Worm (Caenorhabditis elegans): ENCODE results near the gene F25B3.4.

Gene F25B3.4

DNA sequence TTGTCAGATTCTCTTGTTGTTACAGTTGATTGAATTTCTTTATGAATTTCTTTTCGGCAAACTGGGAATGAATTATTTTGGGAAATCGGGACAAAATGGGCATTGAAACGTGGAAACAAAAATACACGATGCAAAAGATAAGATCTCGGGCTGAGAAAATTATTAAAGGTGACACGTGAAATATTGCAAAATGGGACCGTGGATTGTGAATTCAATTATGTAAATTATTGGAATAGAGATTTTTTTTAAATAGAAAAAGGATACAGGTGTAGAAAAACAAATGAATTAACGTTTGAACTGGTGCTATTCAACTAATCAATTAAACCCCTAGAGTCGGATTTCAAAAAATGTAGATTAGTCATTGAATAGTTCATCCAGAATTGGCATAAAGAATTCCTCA is at the start of gene F25B3.4:
Gene F25B3.4 (minus strand): TSS at position 101 of the 400 bp plus-strand sequence.
- TF ChIP-seq lin-35 (GFP tag; optimal IDR thresholded peaks at IDR 0.05), result no peak
- TF ChIP-seq elt-2 (tag; optimal IDR thresholded peaks at IDR 0.05), result no peak
- TF ChIP-seq egl-13 (tag; optimal IDR thresholded peaks at IDR 0.05), result no peak
- TF ChIP-seq lsy-2 (tag; optimal IDR thresholded peaks at IDR 0.05), result no peak
- no peak for TF ChIP-seq swsn-7 (tag; optimal IDR thresholded peaks at IDR 0.05)
- TF ChIP-seq rnt-1 (tag; optimal IDR thresholded peaks at IDR 0.05), result no peak
- TF ChIP-seq aha-1 (tag; optimal IDR thresholded peaks at IDR 0.05), result no peak
- no peak for TF ChIP-seq sptf-1 (tag; optimal IDR thresholded peaks at IDR 0.05)
- no peak for TF ChIP-seq fkh-10 (GFP tag; optimal IDR thresholded peaks at IDR 0.05)
- no peak for TF ChIP-seq nhr-77 (tag; optimal IDR thresholded peaks at IDR 0.05)
- no peak for TF ChIP-seq mep-1 (tag; optimal IDR thresholded peaks at IDR 0.05)
- TF ChIP-seq nhr-47 (tag; optimal IDR thresholded peaks at IDR 0.05), result no peak
- no peak for TF ChIP-seq unc-62 (GFP tag; optimal IDR thresholded peaks at IDR 0.05)
- no peak for TF ChIP-seq lin-14 (GFP tag; optimal IDR thresholded peaks at IDR 0.05)
- TF ChIP-seq nhr-11 (tag; optimal IDR thresholded peaks at IDR 0.05), result no peak
- no peak for TF ChIP-seq mab-9 (GFP tag; IDR thresholded peaks at IDR 0.05)
- TF ChIP-seq dsc-1 (tag; optimal IDR thresholded peaks at IDR 0.05), result no peak
- no peak for TF ChIP-seq ztf-4 (tag; optimal IDR thresholded peaks at IDR 0.05)
- no peak for TF ChIP-seq pqm-1 (tag; optimal IDR thresholded peaks at IDR 0.05)
- no peak for TF ChIP-seq hpl-2 (GFP tag; optimal IDR thresholded peaks at IDR 0.05)

DNA sequence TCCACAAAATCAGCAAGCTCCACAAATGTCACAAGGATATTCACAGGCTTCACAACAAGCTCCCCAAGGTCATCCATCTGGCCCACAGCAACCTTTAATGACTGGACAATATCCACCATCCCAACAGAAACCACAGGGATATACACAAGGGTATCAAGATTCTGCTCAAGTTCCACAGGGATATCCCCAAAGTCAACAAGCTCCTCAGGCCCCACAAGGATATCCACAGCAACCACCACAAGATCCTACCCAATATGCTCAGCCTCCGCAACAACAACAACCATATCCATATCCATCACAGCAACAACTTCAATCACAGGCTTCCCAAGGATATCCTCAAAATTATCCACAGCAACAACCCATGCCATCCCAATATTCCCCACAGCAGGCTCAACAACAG is 48.1 kb upstream of the F25B3.4 start:
- TF ChIP-seq dpl-1 (GFP tag; optimal IDR thresholded peaks at IDR 0.05) (no peak), zag-1 (tag; optimal IDR thresholded peaks at IDR 0.05) (no peak), lin-39 (tag; optimal IDR thresholded peaks at IDR 0.05) (no peak), rnt-1 (tag; optimal IDR thresholded peaks at IDR 0.05) (no peak), lin-14 (GFP tag; optimal IDR thresholded peaks at IDR 0.05) (no peak), mep-1 (tag; optimal IDR thresholded peaks at IDR 0.05) (no peak), mdl-1 (tag; optimal IDR thresholded peaks at IDR 0.05) (no peak), alr-1 (tag; optimal IDR thresholded peaks at IDR 0.05; ENCODE audit: borderline replicate concordance) (no peak), nhr-12 (tag; optimal IDR thresholded peaks at IDR 0.05) (no peak), lir-3 (tag; optimal IDR thresholded peaks at IDR 0.05; ENCODE audit: poor library complexity) (no peak), sox-4 (tag; optimal IDR thresholded peaks at IDR 0.05) (no peak), lin-35 (GFP tag; optimal IDR thresholded peaks at IDR 0.05) (no peak)

DNA sequence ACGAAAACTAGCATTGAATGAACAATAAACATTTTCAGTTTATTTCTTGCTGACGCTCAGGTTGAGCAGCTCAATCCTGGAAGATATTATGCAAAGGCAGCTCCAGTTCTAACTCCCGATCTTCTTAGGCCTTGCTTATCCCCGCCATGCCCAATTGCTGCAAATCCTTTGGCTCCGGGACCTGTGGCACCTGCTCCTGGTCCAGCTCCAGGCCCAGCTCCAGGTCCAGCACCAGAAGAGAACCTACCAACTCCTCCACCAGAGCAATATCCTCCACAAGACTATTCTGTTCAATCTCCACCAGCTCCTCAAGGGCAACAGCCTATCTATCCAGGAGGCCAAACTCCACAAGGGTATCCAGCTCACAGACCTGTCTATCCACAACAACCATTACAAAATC is 47.5 kb upstream of the F25B3.4 start:
- TF ChIP-seq aly-2 (tag; optimal IDR thresholded peaks at IDR 0.05), result no peak
- no peak for TF ChIP-seq nhr-76 (tag; optimal IDR thresholded peaks at IDR 0.05)
- no peak for TF ChIP-seq unc-98 (GFP tag; IDR thresholded peaks at IDR 0.05)
- no peak for TF ChIP-seq nhr-77 (tag; optimal IDR thresholded peaks at IDR 0.05)
- TF ChIP-seq hpl-2 (GFP tag; optimal IDR thresholded peaks at IDR 0.05), result no peak

DNA sequence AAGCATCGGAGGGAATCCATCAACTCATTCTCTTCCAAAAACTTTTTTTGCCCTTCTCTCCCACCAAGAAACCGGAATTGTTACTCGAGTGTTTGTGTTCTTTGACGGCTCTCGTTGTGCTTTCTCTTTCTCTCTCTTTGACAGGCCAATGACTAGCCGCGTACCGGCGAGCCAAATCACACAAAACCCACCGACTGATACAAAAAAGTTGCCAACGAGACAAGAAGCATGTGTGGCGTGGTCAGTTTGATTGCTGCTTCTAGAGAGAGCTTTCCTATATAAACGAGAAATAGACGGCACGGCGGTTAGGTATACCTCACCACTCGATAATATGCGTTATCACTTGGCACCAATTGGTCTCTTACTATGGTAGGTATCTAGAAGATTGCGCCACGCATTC is 47.1 kb upstream of the F25B3.4 start, which contains the start of gene pqn-63:
Gene pqn-63 (plus strand): TSS at position 307 of the 400 bp plus-strand sequence.
- no peak for TF ChIP-seq efl-1 (optimal IDR thresholded peaks at IDR 0.05)
- peak in 1 of 2 experiments; percentile 14 for TF ChIP-seq efl-1 (GFP tag; optimal IDR thresholded peaks at IDR 0.05 in 1 of 2)
- no peak for TF ChIP-seq nhr-12 (tag; optimal IDR thresholded peaks at IDR 0.05)
- no peak for TF ChIP-seq irx-1 (tag; optimal IDR thresholded peaks at IDR 0.05)

DNA sequence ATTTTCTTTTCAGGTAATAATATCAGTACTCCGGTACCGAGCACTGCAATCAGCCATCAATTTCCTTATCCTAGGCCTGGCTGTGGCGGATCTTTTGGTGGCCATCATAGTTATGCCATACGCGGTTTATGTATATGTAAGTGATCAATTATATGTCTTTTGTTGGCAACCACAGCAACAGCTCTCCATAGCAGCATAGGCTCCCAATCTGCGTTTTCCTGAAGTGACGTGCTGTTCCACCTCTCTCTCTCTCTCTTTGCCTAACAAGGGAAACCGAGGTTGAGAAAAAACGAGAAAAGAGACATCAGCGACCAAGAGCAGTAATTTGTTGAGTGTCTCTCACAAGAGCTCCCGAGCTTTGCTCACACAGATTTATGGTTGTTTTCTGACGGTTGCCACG is 40.6 kb upstream of the F25B3.4 start:
- TF ChIP-seq zag-1 (tag; optimal IDR thresholded peaks at IDR 0.05) (no peak), egl-13 (tag; optimal IDR thresholded peaks at IDR 0.05) (no peak), aha-1 (tag; optimal IDR thresholded peaks at IDR 0.05) (no peak), egl-27 (tag; optimal IDR thresholded peaks at IDR 0.05) (no peak), ztf-4 (tag; optimal IDR thresholded peaks at IDR 0.05) (no peak), aly-2 (tag; optimal IDR thresholded peaks at IDR 0.05) (no peak), alr-1 (tag; optimal IDR thresholded peaks at IDR 0.05; ENCODE audit: borderline replicate concordance) (no peak), unc-98 (GFP tag; IDR thresholded peaks at IDR 0.05) (no peak), fkh-10 (GFP tag; optimal IDR thresholded peaks at IDR 0.05) (no peak), nhr-76 (tag; optimal IDR thresholded peaks at IDR 0.05) (no peak), ceh-63 (GFP tag; optimal IDR thresholded peaks at IDR 0.05) (no peak), ets-5 (GFP tag; IDR thresholded peaks at IDR 0.05) (no peak), snpc-4 (tag; optimal IDR thresholded peaks at IDR 0.05) (no peak), efl-1 (optimal IDR thresholded peaks at IDR 0.05) (no peak), efl-1 (GFP tag; optimal IDR thresholded peaks at IDR 0.05 in 1 of 2) (no peak), nhr-28 (tag; optimal IDR thresholded peaks at IDR 0.05) (no peak), elt-3 (tag; optimal IDR thresholded peaks at IDR 0.05) (no peak), lin-39 (tag; optimal IDR thresholded peaks at IDR 0.05) (no peak)
